Fruit fly (Drosophila melanogaster) Kc167 (cell line): ENCODE data around the gene IntS14.

ENCODE experiments used
- Myc ChIP-seq: fragments of >200 bp; optimal IDR thresholded peaks from 2 replicates; lab custom pipeline; 2017; ENCODE audit warnings: missing external identifiers
- h ChIP-seq: fragments of >200 bp; optimal IDR thresholded peaks from 3 replicates; lab custom pipeline; 2018; ENCODE audit warnings: missing external identifiers
- insv ChIP-seq: fragments of >200 bp; optimal IDR thresholded peaks from 3 replicates; lab custom pipeline; 2018; ENCODE audit warnings: missing external identifiers
- psq ChIP-seq: fragments of >200 bp; optimal IDR thresholded peaks from 2 replicates; lab custom pipeline; 2017; ENCODE audit warnings: missing external identifiers

- TF ChIP-seq insv (lab: Kevin White, UChicago) = no peak
- TF ChIP-seq h (lab: Kevin White, UChicago) = no peak
- no peak for TF ChIP-seq Myc (lab: Kevin White, UChicago)
- TF ChIP-seq psq (lab: Kevin White, UChicago) = no peak
Observed at dm6 chr2L:1128932-1129887, 35.0 kb upstream of the IntS14 start, which contains the start of the genes Pino and TBC1D23.
